Worm (Caenorhabditis elegans) whole organism, L3 larva: ENCODE measurements around the gene lurp-4.
"Not testable (repeated sequence)": the region's sequence is repeated elsewhere in the genome, so short reads cannot be mapped to it uniquely, and the experiment has no call there.

Source experiments
- egl-27 ChIP-seq: sonication (generic microtip); optimal IDR thresholded peaks from 4 replicates; lab custom pipeline; 2017; ENCODE audit warnings: missing biosample characterization, missing genetic modification reagents, missing genetic modification characterization
- fos-1 ChIP-seq: fragments of 150-350 bp; optimal IDR thresholded peaks from 2 replicates; lab custom pipeline; 2014; ENCODE audit warnings: missing biosample characterization, missing genetic modification characterization
- nhr-67 ChIP-seq: fragments of 150-350 bp; optimal IDR thresholded peaks from 2 replicates; lab custom pipeline; 2014; ENCODE audit warnings: missing biosample characterization, missing genetic modification characterization

- TF ChIP-seq egl-27, nhr-67, fos-1 (tag; lab: Kevin White, UChicago): not testable (repeated sequence)
These were observed 42.3 kb downstream of the lurp-4 start, which contains the start of gene clec-225 for ce11 chrV:13134786-13135185.
